Fruit fly (Drosophila melanogaster) whole organism, embryonic: ENCODE data around the gene CG15142.

Source experiments
- B-H2 ChIP-seq: fragments of 200-800 bp; sonication (Bioruptor generic); optimal IDR thresholded peaks from 2 replicates; lab custom pipeline; 2018; ENCODE audit warnings: missing biosample characterization, mild to moderate bottlenecking, missing genetic modification characterization
- C15 ChIP-seq: fragments of 200-800 bp; sonication (Bioruptor generic); IDR thresholded peaks from 3 replicates; pipeline ENCODE4 v1.3.6; 2022; ENCODE audit warnings: missing biosample characterization, missing genetic modification characterization
- CG11723 ChIP-seq: fragments of 200-800 bp; sonication (Bioruptor generic); optimal IDR thresholded peaks from 2 replicates; lab custom pipeline; 2017; ENCODE audit warnings: missing biosample characterization, mild to moderate bottlenecking, missing genetic modification characterization
- CG12659 ChIP-seq: fragments of 200-800 bp; sonication (Bioruptor generic); optimal IDR thresholded peaks from 3 replicates; lab custom pipeline; 2017; ENCODE audit warnings: mild to moderate bottlenecking, missing biosample characterization, missing genetic modification reagents, missing genetic modification characterization
- CG1529 ChIP-seq: fragments of 200-800 bp; sonication (Bioruptor generic); optimal IDR thresholded peaks from 3 replicates; lab custom pipeline; 2018; ENCODE audit warnings: missing biosample characterization, missing genetic modification characterization
- CG15479 ChIP-seq: fragments of 200-800 bp; sonication (Bioruptor generic); optimal IDR thresholded peaks from 3 replicates; lab custom pipeline; 2019; ENCODE audit warnings: missing biosample characterization, mild to moderate bottlenecking, missing genetic modification characterization, moderate library complexity
- CG1602 ChIP-seq: fragments of 200-800 bp; sonication (Bioruptor generic); optimal IDR thresholded peaks from 3 replicates; lab custom pipeline; 2016; ENCODE audit warnings: missing biosample characterization, missing genetic modification characterization
- CG1603 ChIP-seq: fragments of 200-800 bp; sonication (Bioruptor generic); optimal IDR thresholded peaks from 2 replicates; lab custom pipeline; 2019; ENCODE audit warnings: missing biosample characterization, mild to moderate bottlenecking, missing genetic modification characterization, moderate library complexity
- CG16779 ChIP-seq: fragments of 200-800 bp; sonication (Bioruptor generic); IDR thresholded peaks from 2 replicates; pipeline ENCODE4 v1.3.6; 2022; ENCODE audit warnings: missing biosample characterization, missing genetic modification characterization
- CG17802 ChIP-seq: fragments of 200-800 bp; sonication (Bioruptor generic); optimal IDR thresholded peaks from 2 replicates; lab custom pipeline; 2018; ENCODE audit warnings: missing biosample characterization, mild to moderate bottlenecking, missing genetic modification characterization, moderate library complexity
- CG3407 ChIP-seq: fragments of 200-800 bp; sonication (Bioruptor generic); optimal IDR thresholded peaks from 2 replicates; lab custom pipeline; 2018; ENCODE audit warnings: missing biosample characterization, mild to moderate bottlenecking, missing genetic modification characterization
- CG34422 ChIP-seq: fragments of 200-800 bp; sonication (Bioruptor generic); IDR thresholded peaks from 3 replicates; pipeline ENCODE4 v1.3.6; 2022; ENCODE audit warnings: missing biosample characterization, missing genetic modification characterization
- CG4617 ChIP-seq: fragments of 200-800 bp; sonication (Bioruptor generic); optimal IDR thresholded peaks from 3 replicates; lab custom pipeline; 2016; ENCODE audit warnings: missing biosample characterization, missing genetic modification characterization, borderline replicate concordance
- CG7987 ChIP-seq: fragments of 200-800 bp; sonication (Bioruptor generic); optimal IDR thresholded peaks from 2 replicates; lab custom pipeline; 2018; ENCODE audit warnings: missing biosample characterization, mild to moderate bottlenecking, missing genetic modification characterization, moderate library complexity
- CG9727 ChIP-seq: fragments of 200-800 bp; sonication (Bioruptor generic); optimal IDR thresholded peaks from 3 replicates; lab custom pipeline; 2017; ENCODE audit warnings: missing biosample characterization, mild to moderate bottlenecking, missing genetic modification characterization
- CkIIα-i1 ChIP-seq: fragments of 200-800 bp; sonication (Bioruptor generic); IDR thresholded peaks from 2 replicates; pipeline ENCODE4 v1.3.6; 2022; ENCODE audit warnings: missing biosample characterization, missing genetic modification characterization
- Dp ChIP-seq: fragments of 200-800 bp; sonication (Bioruptor generic); optimal IDR thresholded peaks from 2 replicates; lab custom pipeline; 2018; ENCODE audit warnings: missing biosample characterization, mild to moderate bottlenecking, missing genetic modification characterization, moderate library complexity
- Dref ChIP-seq: fragments of 200-800 bp; sonication (Bioruptor generic); IDR thresholded peaks from 2 replicates; pipeline ENCODE4 v1.3.6; 2022; ENCODE audit warnings: missing biosample characterization, missing genetic modification characterization
- Elba2 ChIP-seq: fragments of 200-800 bp; sonication (Bioruptor generic); optimal IDR thresholded peaks from 3 replicates; lab custom pipeline; 2016; ENCODE audit warnings: missing biosample characterization, missing genetic modification characterization
- Fer1 ChIP-seq: fragments of 200-800 bp; sonication (Bioruptor generic); optimal IDR thresholded peaks from 2 replicates; lab custom pipeline; 2017; ENCODE audit warnings: missing biosample characterization, mild to moderate bottlenecking, missing genetic modification characterization
- HLH54F ChIP-seq: fragments of 200-800 bp; sonication (Bioruptor generic); optimal IDR thresholded peaks from 3 replicates; lab custom pipeline; 2016; ENCODE audit warnings: missing biosample characterization, missing genetic modification characterization
- HmgD ChIP-seq: fragments of 200-800 bp; sonication (Bioruptor generic); optimal IDR thresholded peaks from 3 replicates; lab custom pipeline; 2016; ENCODE audit warnings: missing biosample characterization, missing genetic modification characterization
- Hmr ChIP-seq: fragments of 200-800 bp; sonication (Bioruptor generic); optimal IDR thresholded peaks from 3 replicates; lab custom pipeline; 2017; ENCODE audit warnings: mild to moderate bottlenecking, missing biosample characterization, missing genetic modification reagents, missing genetic modification characterization
- Hmx ChIP-seq: fragments of 200-800 bp; sonication (Bioruptor generic); optimal IDR thresholded peaks from 2 replicates; lab custom pipeline; 2016; ENCODE audit warnings: missing biosample characterization, missing genetic modification characterization
- Mad ChIP-seq: fragments of 200-800 bp; sonication (Bioruptor generic); optimal IDR thresholded peaks from 2 replicates; lab custom pipeline; 2016; ENCODE audit warnings: missing biosample characterization, missing genetic modification characterization
- Mrtf ChIP-seq: fragments of 200-800 bp; sonication (Bioruptor generic); IDR thresholded peaks from 3 replicates; pipeline ENCODE4 v1.3.6; 2022; ENCODE audit warnings: missing biosample characterization, missing genetic modification characterization
- Ravus ChIP-seq: fragments of 200-800 bp; sonication (Bioruptor generic); IDR thresholded peaks from 2 replicates; pipeline ENCODE4 v1.3.6; 2022; ENCODE audit warnings: missing biosample characterization, missing genetic modification characterization
- Vsx1 ChIP-seq: fragments of 200-800 bp; sonication (Bioruptor generic); optimal IDR thresholded peaks from 2 replicates; lab custom pipeline; 2017; ENCODE audit warnings: missing biosample characterization, mild to moderate bottlenecking, missing genetic modification characterization, missing genetic modification reagents
- Xbp1 ChIP-seq: fragments of 200-800 bp; sonication (Bioruptor generic); optimal IDR thresholded peaks from 3 replicates; lab custom pipeline; 2016; ENCODE audit warnings: missing biosample characterization, mild to moderate bottlenecking, missing genetic modification characterization
- dimm ChIP-seq: fragments of 200-800 bp; sonication (Bioruptor generic); IDR thresholded peaks from 2 replicates; pipeline ENCODE4 v1.3.6; 2022; ENCODE audit warnings: missing biosample characterization, missing genetic modification characterization
- dpn ChIP-seq, 2 experiments: fragments of 200-800 bp; sonication (Bioruptor generic); optimal IDR thresholded peaks; 3 replicates each; lab custom pipeline; 2016; ENCODE audit warnings: missing biosample characterization in 2 of 2, missing genetic modification characterization in 2 of 2
- gem ChIP-seq: fragments of 200-800 bp; sonication (Bioruptor generic); optimal IDR thresholded peaks from 2 replicates; lab custom pipeline; 2019; ENCODE audit warnings: missing biosample characterization, mild to moderate bottlenecking, missing genetic modification characterization, moderate library complexity
- kah ChIP-seq: fragments of 200-800 bp; sonication (Bioruptor generic); optimal IDR thresholded peaks from 2 replicates; lab custom pipeline; 2018; ENCODE audit warnings: missing biosample characterization, mild to moderate bottlenecking, missing genetic modification characterization
- nerfin-2 ChIP-seq: fragments of 200-800 bp; sonication (Bioruptor generic); IDR thresholded peaks from 2 replicates; pipeline ENCODE4 v1.3.6; 2022; ENCODE audit warnings: missing biosample characterization, missing genetic modification characterization; ENCODE audit not compliant: partially characterized antibody
- slou ChIP-seq: fragments of 200-800 bp; sonication (Bioruptor generic); optimal IDR thresholded peaks from 3 replicates; lab custom pipeline; 2016; ENCODE audit warnings: missing biosample characterization, missing genetic modification characterization
- slp2 ChIP-seq: fragments of 200-800 bp; sonication (Bioruptor generic); optimal IDR thresholded peaks from 2 replicates; lab custom pipeline; 2016; ENCODE audit warnings: missing biosample characterization, missing genetic modification characterization
- tin ChIP-seq: fragments of 200-800 bp; sonication (Bioruptor generic); optimal IDR thresholded peaks from 3 replicates; lab custom pipeline; 2016; ENCODE audit warnings: missing biosample characterization, missing genetic modification characterization
- tx ChIP-seq: fragments of 200-800 bp; sonication (Bioruptor generic); optimal IDR thresholded peaks from 2 replicates; lab custom pipeline; 2016; ENCODE audit warnings: missing biosample characterization, missing genetic modification characterization
- unpg ChIP-seq: fragments of 200-800 bp; sonication (Bioruptor generic); optimal IDR thresholded peaks from 3 replicates; lab custom pipeline; 2018; ENCODE audit warnings: missing biosample characterization, mild to moderate bottlenecking, missing genetic modification characterization, moderate library complexity

The CG15142 gene

dm6 chr2L:17465915-17466677 lies 32.5 kb downstream of the CG15142 start (continued):
- no peak for TF ChIP-seq CkIIα-i1
- peak; percentile 78 for TF ChIP-seq Xbp1
- peak; percentile 78 for TF ChIP-seq tx (GFP tag; lab: Kevin White, UChicago)
- peak; percentile 75 for TF ChIP-seq CG34422
- TF ChIP-seq Dref (GFP tag; lab: Robert Waterston, UW): no peak
- TF ChIP-seq nerfin-2 (GFP tag; lab: Robert Waterston, UW): no peak
- TF ChIP-seq gem (tag; lab: Kevin White, UChicago): peak; percentile 91
- TF ChIP-seq Mad (GFP tag; lab: Kevin White, UChicago): peak; percentile 33
- no peak for TF ChIP-seq Dp (GFP tag; lab: Kevin White, UChicago)
- peak; percentile 22 for TF ChIP-seq B-H2 (GFP tag; lab: Kevin White, UChicago)
- peak; percentile 79 for TF ChIP-seq Hmr (GFP tag; lab: Kevin White, UChicago)
- TF ChIP-seq CG16779 (GFP tag; lab: Robert Waterston, UW): no peak

dm6 chr2L:17457944-17458343 lies 40.7 kb downstream of the CG15142 start, which contains the start of gene CG18563:
Gene CG18563, minus strand, starts transcription at chr2L:17458044.
- TF ChIP-seq Ravus (GFP tag; lab: Robert Waterston, UW): no peak
- no peak for TF ChIP-seq CG15479 (GFP tag; lab: Kevin White, UChicago)
- TF ChIP-seq Fer1 (GFP tag; lab: Kevin White, UChicago): no peak
- TF ChIP-seq CG4617 (GFP tag; lab: Kevin White, UChicago): no peak
- TF ChIP-seq CG11723: no peak
- TF ChIP-seq Dp (GFP tag; lab: Kevin White, UChicago): no peak

- no peak for TF ChIP-seq CG1603 (tag; lab: Kevin White, UChicago)
- TF ChIP-seq kah (GFP tag; lab: Kevin White, UChicago): no peak
- TF ChIP-seq slp2: no peak
- no peak for TF ChIP-seq HmgD
- no peak for TF ChIP-seq CG3407
- TF ChIP-seq Elba2: no peak
- no peak for TF ChIP-seq Vsx1
- no peak for TF ChIP-seq tin
- TF ChIP-seq dpn (GFP tag; optimal IDR thresholded peaks at IDR 0.05; lab: Kevin White, UChicago): no peak
- no peak for TF ChIP-seq CG11723
- no peak for TF ChIP-seq Hmx
These were observed 42.8 kb downstream of the CG15142 start, which contains the start of gene SPH93 for dm6 chr2L:17455823-17456222. Gene SPH93, minus strand, starts transcription at chr2L:17455923.

- TF ChIP-seq HLH54F (GFP tag; lab: Kevin White, UChicago) (no peak), CG12659 (GFP tag; lab: Kevin White, UChicago) (no peak), dimm (no peak), CG9727 (no peak), Mrtf (GFP tag; lab: Robert Waterston, UW) (no peak), C15 (GFP tag; lab: Robert Waterston, UW) (no peak), slou (GFP tag; lab: Kevin White, UChicago) (no peak), CG1602 (GFP tag; lab: Kevin White, UChicago) (no peak), CG1529 (GFP tag; lab: Kevin White, UChicago) (no peak), unpg (no peak), CG17802 (tag; lab: Kevin White, UChicago) (no peak), CG7987 (GFP tag; lab: Kevin White, UChicago) (no peak)
These were observed 46.0 kb downstream of the CG15142 start, which contains the start of gene CG5050 for dm6 chr2L:17452624-17453023. Gene CG5050, plus strand, starts transcription at chr2L:17452924.
